Worm (Caenorhabditis elegans) whole organism, L1 larva: Measurements from ENCODE around the gene C25E10.13.

Source experiments
- aha-1 ChIP-seq: fragments of 150-350 bp; optimal IDR thresholded peaks from 2 replicates; lab custom pipeline; 2014; ENCODE audit warnings: missing biosample characterization, missing genetic modification characterization
- alr-1 ChIP-seq: fragments of 200-800 bp; sonication (Bioruptor generic); optimal IDR thresholded peaks from 2 replicates; lab custom pipeline; 2018; ENCODE audit warnings: borderline replicate concordance, mild to moderate bottlenecking, missing genetic modification characterization, missing compliant biosample characterization
- blmp-1 ChIP-seq: fragments of 150-350 bp; optimal IDR thresholded peaks from 2 replicates; lab custom pipeline; 2014; ENCODE audit warnings: missing biosample characterization, missing genetic modification characterization
- ceh-63 ChIP-seq: fragments of 200-800 bp; sonication (Bioruptor generic); optimal IDR thresholded peaks from 2 replicates; lab custom pipeline; 2018; ENCODE audit warnings: mild to moderate bottlenecking, missing genetic modification characterization, missing compliant biosample characterization
- ceh-8 ChIP-seq: fragments of 200-800 bp; sonication (Bioruptor generic); optimal IDR thresholded peaks from 2 replicates; lab custom pipeline; 2018; ENCODE audit warnings: mild to moderate bottlenecking, missing genetic modification characterization, moderate library complexity, missing compliant biosample characterization
- ceh-88 ChIP-seq: fragments of 200-800 bp; sonication (Bioruptor generic); IDR thresholded peaks from 2 replicates; pipeline ENCODE4 v1.3.6; 2022; ENCODE audit warnings: missing genetic modification characterization, missing compliant biosample characterization
- dpl-1 ChIP-seq, 3 experiments: fragments of 150-350 bp in 2 of 3; sonication (generic microtip) in 1 of 3; optimal IDR thresholded peaks; 2 replicates each; lab custom pipeline; 2014 to 2017; ENCODE audit warnings: missing biosample characterization in 3 of 3, missing genetic modification characterization in 3 of 3, missing genetic modification reagents in 3 of 3
- efl-1 ChIP-seq, 4 experiments: fragments of 150-350 bp; optimal IDR thresholded peaks in 3 of 4; peaks in 1 of 4; 1 replicate in 1 of 4; 2 replicates in 3 of 4; lab custom pipeline; 2014; ENCODE audit warnings: missing biosample characterization in 2 of 4, missing genetic modification characterization in 2 of 4, missing genetic modification reagents in 2 of 4
- elt-3 ChIP-seq, 6 experiments: fragments of 150-350 bp in 1 of 6; sonication (generic microtip); optimal IDR thresholded peaks; 2 replicates each; lab custom pipeline; 2017 to 2018; ENCODE audit warnings: missing biosample characterization in 6 of 6, missing genetic modification characterization in 6 of 6, inconsistent platforms in 1 of 6
- ets-5 ChIP-seq: fragments of 200-800 bp; sonication (Bioruptor generic); IDR thresholded peaks from 2 replicates; pipeline ENCODE4 v1.3.6; 2022; ENCODE audit warnings: missing genetic modification characterization, missing compliant biosample characterization
- fkh-4 ChIP-seq: sonication (generic microtip); optimal IDR thresholded peaks from 2 replicates; lab custom pipeline; 2016; ENCODE audit warnings: missing compliant biosample characterization, missing genetic modification characterization, borderline replicate concordance
- lin-35 ChIP-seq, 2 experiments: fragments of 150-350 bp; optimal IDR thresholded peaks; 2 replicates each; lab custom pipeline; 2014; ENCODE audit warnings: missing biosample characterization in 2 of 2, missing genetic modification characterization in 2 of 2, missing genetic modification reagents in 2 of 2
- lir-3 ChIP-seq: sonication (generic microtip); optimal IDR thresholded peaks from 2 replicates; lab custom pipeline; 2016; ENCODE audit warnings: mild to moderate bottlenecking, missing genetic modification characterization, moderate library complexity, missing compliant biosample characterization; ENCODE audit not compliant: poor library complexity
- mab-9 ChIP-seq: fragments of 200-800 bp; sonication (Bioruptor generic); IDR thresholded peaks from 2 replicates; pipeline ENCODE4 v1.3.6; 2022; ENCODE audit warnings: missing genetic modification reagents, missing genetic modification characterization, missing compliant biosample characterization
- nhr-12 ChIP-seq: sonication (generic microtip); optimal IDR thresholded peaks from 2 replicates; lab custom pipeline; 2017; ENCODE audit warnings: missing biosample characterization, missing genetic modification characterization
- nhr-19 ChIP-seq: fragments of 200-800 bp; sonication (Bioruptor generic); conservative IDR thresholded peaks from 2 replicates; pipeline ENCODE4 v1.3.6; 2022; ENCODE audit warnings: missing genetic modification characterization, missing compliant biosample characterization
- nhr-237 ChIP-seq: fragments of 150-350 bp; optimal IDR thresholded peaks from 2 replicates; lab custom pipeline; 2014; ENCODE audit warnings: missing biosample characterization, missing genetic modification characterization
- nhr-28 ChIP-seq: fragments of 150-350 bp; optimal IDR thresholded peaks from 2 replicates; lab custom pipeline; 2014; ENCODE audit warnings: missing biosample characterization, missing genetic modification characterization
- nhr-85 ChIP-seq: sonication (generic microtip); peaks from one replicate; lab custom pipeline; 2016; ENCODE audit warnings: missing genetic modification characterization, inconsistent platforms, missing compliant biosample characterization
- pag-3 ChIP-seq: sonication (generic microtip); optimal IDR thresholded peaks from 2 replicates; lab custom pipeline; 2017; ENCODE audit warnings: missing genetic modification characterization, mild to moderate bottlenecking, missing compliant biosample characterization, antibody characterized with exemption, borderline replicate concordance; ENCODE audit not compliant: insufficient read depth
- snu-23 ChIP-seq: sonication (generic microtip); optimal IDR thresholded peaks from 2 replicates; lab custom pipeline; 2016; ENCODE audit warnings: missing genetic modification characterization, missing compliant biosample characterization
- sup-37 ChIP-seq: fragments of 200-800 bp; sonication (Bioruptor generic); optimal IDR thresholded peaks from 2 replicates; lab custom pipeline; 2018; ENCODE audit warnings: mild to moderate bottlenecking, missing genetic modification characterization, missing compliant biosample characterization
- unc-130 ChIP-seq: fragments of 150-350 bp; optimal IDR thresholded peaks from 2 replicates; lab custom pipeline; 2017; ENCODE audit warnings: missing biosample characterization, missing genetic modification characterization, inconsistent platforms
- unc-62 ChIP-seq: fragments of 150-350 bp; optimal IDR thresholded peaks from 2 replicates; lab custom pipeline; 2014; ENCODE audit warnings: missing biosample characterization, missing genetic modification reagents, missing genetic modification characterization
- unc-86 ChIP-seq: sonication (generic microtip); optimal IDR thresholded peaks from 2 replicates; lab custom pipeline; 2016; ENCODE audit warnings: missing genetic modification characterization, missing compliant biosample characterization
- vab-15 ChIP-seq: sonication (generic microtip); optimal IDR thresholded peaks from 2 replicates; lab custom pipeline; 2017; ENCODE audit warnings: missing genotype, mild to moderate bottlenecking, missing genetic modification characterization, missing compliant biosample characterization
- xbp-1 ChIP-seq: sonication (generic microtip); optimal IDR thresholded peaks from 2 replicates; lab custom pipeline; 2016; ENCODE audit warnings: missing genetic modification characterization, missing compliant biosample characterization
- ztf-4 ChIP-seq: fragments of 150-350 bp; optimal IDR thresholded peaks from 2 replicates; lab custom pipeline; 2014; ENCODE audit warnings: missing biosample characterization, missing genetic modification characterization

The C25E10.13 gene

DNA sequence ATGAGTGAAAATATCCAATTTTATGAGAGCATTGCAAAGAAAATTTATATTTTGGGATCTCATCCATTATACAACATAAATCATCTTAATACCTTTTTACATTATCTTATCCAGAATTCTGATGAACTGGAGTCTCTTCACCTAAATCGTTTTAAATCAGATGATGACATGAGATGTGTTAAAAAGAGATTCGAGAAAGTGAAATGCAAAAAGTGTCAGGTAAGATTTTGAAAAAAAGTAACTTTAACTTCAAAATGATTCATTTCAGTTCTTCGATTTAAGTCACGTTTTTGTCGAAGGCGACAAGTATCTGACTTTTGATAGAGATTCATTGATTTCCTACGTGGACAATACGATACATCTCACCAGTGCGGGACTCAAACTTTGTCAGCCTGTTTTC lies 40.7 kb upstream of the C25E10.13 start:
- no peak for TF ChIP-seq aha-1
- TF ChIP-seq elt-3 (tag; optimal IDR thresholded peaks at IDR 0.05; lab: Kevin White, UChicago): no peak
- no peak for TF ChIP-seq ceh-8
- no peak for TF ChIP-seq ztf-4 (tag; lab: Kevin White, UChicago)
- no peak for TF ChIP-seq dpl-1 (GFP tag; optimal IDR thresholded peaks at IDR 0.05; lab: Kevin White, UChicago)
- TF ChIP-seq fkh-4 (tag; lab: Kevin White, UChicago): no peak
- no peak for TF ChIP-seq nhr-237 (tag; lab: Kevin White, UChicago)

ce11 chrV:9022078-9022477 lies 37.4 kb upstream of the C25E10.13 start, which contains the start of gene oac-41:
oac-41 (minus strand) TSS chrV:9022178.
- TF ChIP-seq efl-1 (optimal IDR thresholded peaks at IDR 0.05; lab: Kevin White, UChicago): no peak
- no peak for TF ChIP-seq efl-1 (GFP tag; optimal IDR thresholded peaks at IDR 0.05 in 1 of 2; lab: Kevin White, UChicago)
- no peak for TF ChIP-seq xbp-1
- TF ChIP-seq sup-37 (GFP tag; lab: Kevin White, UChicago): no peak
- TF ChIP-seq nhr-28 (tag; lab: Kevin White, UChicago): no peak
- no peak for TF ChIP-seq mab-9 (GFP tag; lab: Robert Waterston, UW)
- TF ChIP-seq ceh-88 (GFP tag; lab: Robert Waterston, UW): no peak
- no peak for TF ChIP-seq nhr-85 (tag; lab: Kevin White, UChicago)
- no peak for TF ChIP-seq alr-1 (tag; lab: Kevin White, UChicago)
- no peak for TF ChIP-seq pag-3 (tag; lab: Kevin White, UChicago)

DNA sequence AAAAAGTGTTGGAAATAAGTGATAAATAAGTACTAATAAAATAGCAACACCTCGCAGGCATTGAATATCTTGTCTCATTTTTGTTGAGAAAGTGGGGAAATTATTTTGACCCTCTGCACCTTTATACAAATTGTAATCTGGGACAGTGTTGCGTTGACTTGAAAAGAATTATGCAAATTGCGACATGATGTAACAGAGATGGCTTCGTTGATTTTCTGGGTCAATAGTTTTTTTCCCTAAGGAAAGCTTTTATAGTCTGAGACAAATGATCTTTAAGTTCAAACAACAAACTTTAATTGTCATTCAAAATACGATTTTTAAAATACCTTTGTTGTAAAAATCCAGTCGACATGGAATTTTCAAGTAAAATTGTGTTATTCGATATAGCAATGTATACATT lies 34.8 kb upstream of the C25E10.13 start, which contains the start of gene bus-1:
Gene bus-1, minus strand, starts transcription at position 101 of the 400 bp plus-strand sequence.
- TF ChIP-seq unc-130 (tag; lab: Kevin White, UChicago): no peak
- TF ChIP-seq nhr-19 (GFP tag; lab: Robert Waterston, UW): no peak
- no peak for TF ChIP-seq ceh-63 (GFP tag; lab: Kevin White, UChicago)
- TF ChIP-seq sup-37 (GFP tag; lab: Kevin White, UChicago): no peak

DNA sequence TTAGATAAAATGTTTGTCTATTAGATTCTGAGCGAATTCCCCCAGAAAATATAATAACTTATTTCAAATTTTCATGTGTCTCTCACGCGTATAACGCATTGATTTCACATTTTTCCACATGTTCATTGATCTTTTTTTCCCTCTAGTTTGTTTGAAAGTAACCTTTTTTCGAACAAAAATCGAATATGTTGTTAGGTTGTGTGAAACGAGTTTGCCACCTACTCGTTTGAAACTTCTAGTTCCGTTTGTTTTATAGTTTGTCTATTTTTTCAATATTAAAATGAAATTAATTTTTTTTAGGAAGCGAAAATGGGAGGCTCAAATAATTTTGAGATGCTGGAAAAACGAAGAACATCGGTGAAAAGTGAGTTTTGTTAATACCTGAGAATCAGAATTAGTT lies 29.3 kb upstream of the C25E10.13 start, which contains the start of gene C25E10.5:
Gene C25E10.5, plus strand, starts transcription at position 301 of the 400 bp plus-strand sequence.
- TF ChIP-seq unc-62 (no peak), efl-1 (optimal IDR thresholded peaks at IDR 0.05; lab: Kevin White, UChicago) (no peak), efl-1 (GFP tag; optimal IDR thresholded peaks at IDR 0.05 in 1 of 2; lab: Kevin White, UChicago) (peak in 1 of 2 experiments; percentile 40)

DNA sequence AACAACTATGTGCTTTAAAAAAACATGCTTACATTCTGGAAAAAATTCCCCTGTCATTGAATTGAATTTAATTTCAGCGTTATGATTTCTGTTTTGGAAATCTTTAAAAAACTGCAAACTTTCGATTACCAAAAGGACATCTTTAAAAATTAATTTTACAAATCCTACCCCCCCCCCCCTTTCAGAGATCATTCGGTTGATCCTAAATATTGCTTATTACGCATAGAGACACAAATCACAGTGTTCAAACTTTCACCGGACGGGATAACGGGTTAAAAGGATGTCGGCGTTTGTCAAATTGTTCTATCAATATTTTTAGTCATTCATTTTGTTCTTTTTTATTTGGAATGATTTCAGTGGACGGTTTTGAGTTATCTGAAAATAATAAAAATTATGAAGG lies 26.3 kb upstream of the C25E10.13 start, which contains the start of gene C25E10.4:
Gene C25E10.4, plus strand, starts transcription at position 301 of the 400 bp plus-strand sequence.
- no peak for TF ChIP-seq snu-23 (GFP tag; lab: Kevin White, UChicago)
- TF ChIP-seq blmp-1 (tag; lab: Kevin White, UChicago): peak; percentile 33
- no peak for TF ChIP-seq efl-1 (optimal IDR thresholded peaks at IDR 0.05; lab: Kevin White, UChicago)
- TF ChIP-seq efl-1 (GFP tag; optimal IDR thresholded peaks at IDR 0.05 in 1 of 2; lab: Kevin White, UChicago): peak in 1 of 2 experiments; percentile 43

- TF ChIP-seq ets-5 (GFP tag; lab: Robert Waterston, UW) (no peak), ceh-63 (GFP tag; lab: Kevin White, UChicago) (no peak), nhr-85 (tag; lab: Kevin White, UChicago) (no peak), unc-86 (tag; lab: Kevin White, UChicago) (no peak), nhr-12 (tag; lab: Kevin White, UChicago) (no peak), elt-3 (tag; optimal IDR thresholded peaks at IDR 0.05; lab: Kevin White, UChicago) (no peak), vab-15 (tag; lab: Kevin White, UChicago) (no peak), lir-3 (tag; lab: Kevin White, UChicago) (no peak), nhr-28 (tag; lab: Kevin White, UChicago) (no peak), lin-35 (GFP tag; optimal IDR thresholded peaks at IDR 0.05; lab: Kevin White, UChicago) (no peak)
- TF ChIP-seq, all 84 proteins: peak for 0
Observed at ce11 chrV:9035685-9036084, 23.8 kb upstream of the C25E10.13 start, which contains the start of gene srsx-34. srsx-34 (plus strand) TSS chrV:9035985.
